Worm (Caenorhabditis elegans): ENCODE data around the gene F18G5.1.

F18G5.1 gene

DNA sequence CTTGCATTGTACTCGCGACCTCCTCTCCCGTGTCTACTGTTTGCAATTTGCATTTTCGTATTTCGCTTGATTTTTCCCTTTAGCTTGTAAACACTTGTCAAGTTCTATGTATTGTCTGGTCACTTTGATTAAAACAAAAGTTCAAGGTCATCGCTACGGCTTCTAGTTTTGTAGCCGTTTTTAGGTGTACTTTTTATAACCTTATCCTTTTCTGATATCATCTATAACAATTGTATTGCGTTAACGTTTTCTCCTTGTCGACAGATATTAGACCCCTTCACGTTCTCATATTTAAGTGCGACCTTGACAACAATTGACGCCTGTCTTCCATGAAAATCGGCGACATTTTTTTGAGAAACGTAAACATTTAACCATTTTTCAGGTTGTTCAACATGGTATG, 13.0 kb upstream of the F18G5.1 start:
- TF ChIP-seq ztf-11 (tag; optimal IDR thresholded peaks at IDR 0.05) (no peak), pag-3 (tag; optimal IDR thresholded peaks at IDR 0.05; ENCODE audit: borderline replicate concordance, insufficient read depth) (no peak), hpl-2 (GFP tag; optimal IDR thresholded peaks at IDR 0.05) (no peak), nhr-237 (tag; optimal IDR thresholded peaks at IDR 0.05) (no peak), nhr-19 (GFP tag; conservative IDR thresholded peaks at IDR 0.05) (0 out of 2 replicates have a peak, but pooled peaks have one; percentile 19), dpl-1 (GFP tag; optimal IDR thresholded peaks at IDR 0.05) (no peak), unc-86 (tag; optimal IDR thresholded peaks at IDR 0.05) (no peak), lin-14 (GFP tag; optimal IDR thresholded peaks at IDR 0.05) (peak; percentile 46), egl-13 (tag; optimal IDR thresholded peaks at IDR 0.05) (no peak), mef-2 (tag; optimal IDR thresholded peaks at IDR 0.05) (no peak), ceh-8 (GFP tag; optimal IDR thresholded peaks at IDR 0.05) (no peak), nhr-85 (tag) (peak; percentile 90), nhr-71 (tag; optimal IDR thresholded peaks at IDR 0.05) (peak; percentile 45), fkh-4 (tag; optimal IDR thresholded peaks at IDR 0.05; ENCODE audit: borderline replicate concordance) (no peak), fos-1 (tag; optimal IDR thresholded peaks at IDR 0.05) (no peak), ces-1 (GFP tag; optimal IDR thresholded peaks at IDR 0.05) (no peak), ceh-82 (tag; optimal IDR thresholded peaks at IDR 0.05) (no peak), xbp-1 (tag; optimal IDR thresholded peaks at IDR 0.05) (no peak), blmp-1 (tag; optimal IDR thresholded peaks at IDR 0.05) (peak; percentile 14), mab-9 (GFP tag; IDR thresholded peaks at IDR 0.05) (no peak), aly-2 (tag; optimal IDR thresholded peaks at IDR 0.05) (no peak), lin-39 (tag; optimal IDR thresholded peaks at IDR 0.05) (no peak), zag-1 (tag; optimal IDR thresholded peaks at IDR 0.05) (no peak), nhr-20 (tag; optimal IDR thresholded peaks at IDR 0.05) (peak; percentile 23), unc-62 (GFP tag; optimal IDR thresholded peaks at IDR 0.05) (no peak), sox-4 (tag; optimal IDR thresholded peaks at IDR 0.05) (no peak), elt-3 (tag; optimal IDR thresholded peaks at IDR 0.05) (peak in 4 of 6 experiments; percentile 28 to 63 (median 59)), snu-23 (GFP tag; optimal IDR thresholded peaks at IDR 0.05) (peak; percentile 9), isw-1 (GFP tag; IDR thresholded peaks at IDR 0.05) (no peak), skn-1 (tag; optimal IDR thresholded peaks at IDR 0.05) (no peak), efl-1 (optimal IDR thresholded peaks at IDR 0.05) (no peak), efl-1 (GFP tag; optimal IDR thresholded peaks at IDR 0.05 in 1 of 2) (no peak), lin-13 (GFP tag; optimal IDR thresholded peaks at IDR 0.05) (no peak)

DNA sequence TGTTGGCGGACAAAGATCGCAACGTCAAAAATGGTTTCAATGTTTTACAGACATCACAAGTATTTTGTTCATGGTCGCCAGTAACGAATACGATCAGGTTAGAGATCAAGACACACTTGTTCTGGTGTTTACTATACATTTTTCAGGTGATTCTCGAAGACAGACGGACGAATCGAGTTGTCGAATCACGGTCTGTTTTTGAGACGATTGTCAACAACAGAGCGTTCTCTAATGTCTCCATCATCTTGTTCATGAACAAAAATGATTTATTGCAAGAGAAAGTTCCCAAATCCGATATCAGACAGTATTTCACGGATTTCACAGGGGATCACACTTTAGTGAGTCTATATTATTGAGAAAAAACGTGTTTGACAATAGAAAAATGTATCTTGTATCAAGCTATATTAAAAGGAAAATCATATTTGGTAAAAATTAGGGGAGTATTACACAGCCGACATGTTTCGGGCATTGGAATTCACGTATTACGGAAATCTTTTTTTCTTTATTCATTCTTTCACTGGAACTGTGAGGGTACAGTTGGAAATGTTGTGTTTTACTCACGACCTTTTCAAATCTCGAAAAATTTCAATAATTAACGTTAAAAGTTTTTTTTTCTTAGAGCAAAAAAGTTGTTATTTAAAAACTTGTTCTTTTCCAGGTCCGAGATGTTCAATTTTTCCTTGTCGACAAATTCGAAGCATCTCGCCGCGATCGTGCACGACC, 11.4 kb upstream of the F18G5.1 start:
- no peak for TF ChIP-seq ces-1 (GFP tag; optimal IDR thresholded peaks at IDR 0.05)
- no peak for TF ChIP-seq sptf-1 (tag; optimal IDR thresholded peaks at IDR 0.05)
- TF ChIP-seq nhr-71 (tag; optimal IDR thresholded peaks at IDR 0.05), result peak; percentile 83
- no peak for TF ChIP-seq efl-1 (optimal IDR thresholded peaks at IDR 0.05)
- peak in 1 of 2 experiments; percentile 74 for TF ChIP-seq efl-1 (GFP tag; optimal IDR thresholded peaks at IDR 0.05 in 1 of 2)
- no peak for TF ChIP-seq ceh-82 (tag; optimal IDR thresholded peaks at IDR 0.05)
- TF ChIP-seq fkh-8 (tag; optimal IDR thresholded peaks at IDR 0.05), result no peak
- TF ChIP-seq tbx-2 (tag; optimal IDR thresholded peaks at IDR 0.05), result no peak
- no peak for TF ChIP-seq ama-1 (optimal IDR thresholded peaks at IDR 0.05)
- no peak for TF ChIP-seq dpl-1 (GFP tag; optimal IDR thresholded peaks at IDR 0.05)
- no peak for TF ChIP-seq isw-1 (GFP tag; IDR thresholded peaks at IDR 0.05)
- TF ChIP-seq nhr-90 (tag; optimal IDR thresholded peaks at IDR 0.05; ENCODE audit: poor library complexity), result no peak
- TF ChIP-seq rnt-1 (tag; optimal IDR thresholded peaks at IDR 0.05), result no peak
- no peak for TF ChIP-seq unc-98 (GFP tag; IDR thresholded peaks at IDR 0.05)
- no peak for TF ChIP-seq ceh-63 (GFP tag; optimal IDR thresholded peaks at IDR 0.05)
- TF ChIP-seq mdl-1 (tag; optimal IDR thresholded peaks at IDR 0.05), result peak in 1 of 2 experiments; percentile 10
- no peak for TF ChIP-seq nhr-11 (tag; optimal IDR thresholded peaks at IDR 0.05)
- peak; percentile 71 for TF ChIP-seq blmp-1 (tag; optimal IDR thresholded peaks at IDR 0.05)
- TF ChIP-seq sox-4 (tag; optimal IDR thresholded peaks at IDR 0.05), result no peak
- peak; percentile 47 for TF ChIP-seq snu-23 (GFP tag; optimal IDR thresholded peaks at IDR 0.05)
- peak in 1 of 2 experiments; percentile 51 for TF ChIP-seq lin-35 (GFP tag; optimal IDR thresholded peaks at IDR 0.05)
- TF ChIP-seq unc-62 (GFP tag; optimal IDR thresholded peaks at IDR 0.05), result no peak
- no peak for TF ChIP-seq irx-1 (tag; optimal IDR thresholded peaks at IDR 0.05)
- no peak for TF ChIP-seq hpl-2 (GFP tag; optimal IDR thresholded peaks at IDR 0.05)
- no peak for TF ChIP-seq pag-3 (tag; optimal IDR thresholded peaks at IDR 0.05; ENCODE audit: borderline replicate concordance, insufficient read depth)
- TF ChIP-seq elt-3 (tag; optimal IDR thresholded peaks at IDR 0.05), result peak in 2 of 6 experiments; percentile 6 to 71
- no peak for TF ChIP-seq C34B4.2 (tag; optimal IDR thresholded peaks at IDR 0.05)
- no peak for TF ChIP-seq Y116A8C.19 (tag; optimal IDR thresholded peaks at IDR 0.05; ENCODE audit: borderline replicate concordance)
- TF ChIP-seq fos-1 (tag; optimal IDR thresholded peaks at IDR 0.05), result no peak
- no peak for TF ChIP-seq fkh-4 (tag; optimal IDR thresholded peaks at IDR 0.05; ENCODE audit: borderline replicate concordance)
- no peak for TF ChIP-seq zip-4 (GFP tag; optimal IDR thresholded peaks at IDR 0.05)
- no peak for TF ChIP-seq dsc-1 (tag; optimal IDR thresholded peaks at IDR 0.05)

Data from whole organism, L1 larva.